Fruit fly (Drosophila melanogaster): ENCODE measurements around the gene CG13258.

DNA sequence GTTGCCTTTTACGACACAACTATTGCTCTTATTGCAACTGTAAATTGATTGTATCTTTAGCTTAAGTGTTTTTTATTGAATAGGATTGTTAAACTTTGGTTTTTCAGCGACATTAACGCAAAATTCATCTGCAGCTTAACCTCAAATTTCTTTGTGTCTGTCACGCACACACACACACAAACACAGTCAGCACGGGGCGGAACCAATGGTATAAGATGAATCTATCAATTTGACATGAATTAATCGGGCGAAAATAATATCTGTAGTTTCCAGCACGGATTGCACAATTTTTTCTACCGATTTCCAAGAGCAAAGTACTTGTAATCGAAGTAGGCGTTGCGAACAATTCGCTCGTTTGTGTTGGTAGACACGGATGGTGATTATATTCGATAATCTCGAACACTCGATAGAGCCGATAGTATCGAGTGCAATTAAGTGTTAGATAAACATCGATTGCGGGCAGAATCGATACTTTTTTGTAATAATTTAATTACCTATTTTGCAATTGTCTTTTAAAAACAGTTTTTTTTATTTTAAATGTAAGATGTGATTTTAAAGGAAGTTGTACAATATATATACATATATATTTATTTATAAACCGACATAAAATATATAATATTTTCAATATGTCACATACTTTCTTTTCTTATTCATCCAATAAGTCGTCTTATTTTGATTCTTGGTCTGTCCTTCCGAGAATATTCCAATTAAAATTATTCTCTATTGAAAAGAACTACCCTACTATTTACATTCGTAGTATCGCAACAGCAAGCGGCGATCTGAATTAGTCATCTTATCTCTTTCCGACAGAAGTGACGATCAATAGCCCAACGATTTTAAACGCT lies 35.4 kb downstream of the CG13258 start, which contains the start of the genes PRL-1 and EndoGI:
- no peak for TF ChIP-seq h (optimal IDR thresholded peaks at IDR 0.05)
- no peak for TF ChIP-seq insv (optimal IDR thresholded peaks at IDR 0.05)
- TF ChIP-seq Sin3A (optimal IDR thresholded peaks at IDR 0.05), result no peak
- no peak for TF ChIP-seq Myc (optimal IDR thresholded peaks at IDR 0.05)
- TF ChIP-seq ttk (optimal IDR thresholded peaks at IDR 0.05), result no peak

Data from Kc167 (cell line).